Fruit fly (Drosophila melanogaster) whole organism, embryonic: ENCODE data around the gene CG31406.
"Not testable (repeated sequence)": the region's sequence is repeated elsewhere in the genome, so short reads cannot be mapped to it uniquely, and the experiment has no call there.

Experiments
- CG12155 ChIP-seq: fragments of 200-800 bp; sonication (Bioruptor generic); optimal IDR thresholded peaks from 3 replicates; lab custom pipeline; 2016; ENCODE audit warnings: missing biosample characterization, missing genetic modification characterization
- CG12299 ChIP-seq: fragments of 200-800 bp; sonication (Bioruptor generic); optimal IDR thresholded peaks from 2 replicates; lab custom pipeline; 2018; ENCODE audit warnings: missing biosample characterization, mild to moderate bottlenecking, missing genetic modification characterization
- CG12769 ChIP-seq: fragments of 200-800 bp; sonication (Bioruptor generic); optimal IDR thresholded peaks from 2 replicates; lab custom pipeline; 2019; ENCODE audit warnings: missing biosample characterization, mild to moderate bottlenecking, missing genetic modification characterization, moderate library complexity
- CG14441 ChIP-seq: fragments of 200-800 bp; sonication (Bioruptor generic); IDR thresholded peaks from 2 replicates; pipeline ENCODE4 v1.3.6; 2022; ENCODE audit warnings: missing biosample characterization, missing genetic modification characterization
- CG16779 ChIP-seq: fragments of 200-800 bp; sonication (Bioruptor generic); IDR thresholded peaks from 2 replicates; pipeline ENCODE4 v1.3.6; 2022; ENCODE audit warnings: missing biosample characterization, missing genetic modification characterization
- CG2120 ChIP-seq: fragments of 200-800 bp; sonication (Bioruptor generic); optimal IDR thresholded peaks from 3 replicates; lab custom pipeline; 2016; ENCODE audit warnings: missing biosample characterization, missing genetic modification characterization
- CG2678 ChIP-seq: fragments of 200-800 bp; sonication (Bioruptor generic); optimal IDR thresholded peaks from 3 replicates; lab custom pipeline; 2019; ENCODE audit warnings: missing biosample characterization, mild to moderate bottlenecking, missing genetic modification characterization, moderate library complexity
- CG7987 ChIP-seq: fragments of 200-800 bp; sonication (Bioruptor generic); optimal IDR thresholded peaks from 2 replicates; lab custom pipeline; 2018; ENCODE audit warnings: missing biosample characterization, mild to moderate bottlenecking, missing genetic modification characterization, moderate library complexity
- CG8281 ChIP-seq: fragments of 200-800 bp; sonication (Bioruptor generic); optimal IDR thresholded peaks from 2 replicates; lab custom pipeline; 2018; ENCODE audit warnings: missing biosample characterization, mild to moderate bottlenecking, missing genetic modification characterization, moderate library complexity
- CG9215 ChIP-seq: fragments of 200-800 bp; sonication (Bioruptor generic); IDR thresholded peaks from 2 replicates; pipeline ENCODE4 v1.3.6; 2022; ENCODE audit warnings: missing biosample characterization, missing genetic modification characterization
- CG9797 ChIP-seq: fragments of 200-800 bp; sonication (Bioruptor generic); optimal IDR thresholded peaks from 3 replicates; lab custom pipeline; 2018; ENCODE audit warnings: missing biosample characterization, mild to moderate bottlenecking, missing genetic modification characterization
- Camta ChIP-seq: fragments of 200-800 bp; sonication (Bioruptor generic); optimal IDR thresholded peaks from 2 replicates; lab custom pipeline; 2016; ENCODE audit warnings: missing biosample characterization, missing genetic modification characterization
- CoRest ChIP-seq: fragments of 200-800 bp; sonication (Bioruptor generic); optimal IDR thresholded peaks from 3 replicates; lab custom pipeline; 2018; ENCODE audit warnings: missing biosample characterization, mild to moderate bottlenecking, missing genetic modification characterization, moderate library complexity
- Eip74EF ChIP-seq, 2 experiments: fragments of 200-800 bp in 1 of 2; fragments of >200 bp in 1 of 2; sonication (Bioruptor generic) in 1 of 2; optimal IDR thresholded peaks; 2 replicates each; lab custom pipeline; 2017 to 2019; ENCODE audit warnings: missing biosample characterization in 2 of 2, missing genetic modification characterization in 2 of 2, mild to moderate bottlenecking in 1 of 2, moderate library complexity in 1 of 2
- Fer2 ChIP-seq: fragments of 200-800 bp; sonication (Bioruptor generic); optimal IDR thresholded peaks from 2 replicates; lab custom pipeline; 2018; ENCODE audit warnings: missing biosample characterization, mild to moderate bottlenecking, missing genetic modification characterization, moderate library complexity
- H15 ChIP-seq: fragments of 200-800 bp; sonication (Bioruptor generic); IDR thresholded peaks from 3 replicates; pipeline ENCODE4 v1.3.6; 2022; ENCODE audit warnings: missing biosample characterization, missing genetic modification characterization
- HLH3B ChIP-seq: fragments of 200-800 bp; sonication (Bioruptor generic); IDR thresholded peaks from 2 replicates; pipeline ENCODE4 v1.3.6; 2022; ENCODE audit warnings: missing biosample characterization, missing genetic modification characterization
- Hr51 ChIP-seq, 2 experiments: fragments of 200-800 bp; sonication (Bioruptor generic); optimal IDR thresholded peaks; 2 replicates in 1 of 2; 3 replicates in 1 of 2; lab custom pipeline; 2016 to 2018; ENCODE audit warnings: missing biosample characterization in 2 of 2, missing genetic modification characterization in 2 of 2, mild to moderate bottlenecking in 1 of 2, moderate library complexity in 1 of 2
- Lpt ChIP-seq: fragments of >200 bp; optimal IDR thresholded peaks from 2 replicates; lab custom pipeline; 2018; ENCODE audit warnings: missing biosample characterization, missing genetic modification characterization
- NfI ChIP-seq: fragments of 200-800 bp; sonication (Bioruptor generic); optimal IDR thresholded peaks from 3 replicates; lab custom pipeline; 2018; ENCODE audit warnings: missing biosample characterization, mild to moderate bottlenecking, missing genetic modification characterization, moderate library complexity
- Poxn ChIP-seq: fragments of 200-800 bp; sonication (Bioruptor generic); IDR thresholded peaks from 2 replicates; pipeline ENCODE4 v1.3.6; 2022; ENCODE audit warnings: missing biosample characterization, missing genetic modification characterization
- Trl ChIP-seq, 3 experiments: fragments of >200 bp in 2 of 3; fragments of 200-800 bp in 1 of 3; sonication (Bioruptor generic) in 1 of 3; optimal IDR thresholded peaks; 2 replicates in 1 of 3; 3 replicates in 2 of 3; lab custom pipeline; 2016 to 2017; ENCODE audit warnings: missing biosample characterization in 1 of 3, missing genetic modification characterization in 1 of 3
- Xbp1 ChIP-seq: fragments of 200-800 bp; sonication (Bioruptor generic); optimal IDR thresholded peaks from 3 replicates; lab custom pipeline; 2016; ENCODE audit warnings: missing biosample characterization, mild to moderate bottlenecking, missing genetic modification characterization
- ase ChIP-seq: fragments of 200-800 bp; sonication (Bioruptor generic); IDR thresholded peaks from 3 replicates; pipeline ENCODE4 v1.3.6; 2022; ENCODE audit warnings: missing biosample characterization, missing genetic modification characterization
- bowl ChIP-seq: fragments of 200-800 bp; sonication (Bioruptor generic); IDR thresholded peaks from 2 replicates; pipeline ENCODE4 v1.3.6; 2022; ENCODE audit warnings: missing biosample characterization, missing genetic modification characterization
- cwo ChIP-seq: fragments of 200-800 bp; sonication (Bioruptor generic); optimal IDR thresholded peaks from 3 replicates; lab custom pipeline; 2017; ENCODE audit warnings: missing biosample characterization, missing genetic modification characterization, mild to moderate bottlenecking, moderate library complexity, missing genetic modification reagents
- dan ChIP-seq: fragments of 200-800 bp; sonication (Bioruptor generic); IDR thresholded peaks from 2 replicates; pipeline ENCODE4 v1.3.6; 2022; ENCODE audit warnings: missing biosample characterization, missing genetic modification characterization
- dmrt99B ChIP-seq: fragments of 200-800 bp; sonication (Bioruptor generic); optimal IDR thresholded peaks from 2 replicates; lab custom pipeline; 2018; ENCODE audit warnings: missing biosample characterization, mild to moderate bottlenecking, missing genetic modification characterization, moderate library complexity
- fd3F ChIP-seq: fragments of 200-800 bp; sonication (Bioruptor generic); optimal IDR thresholded peaks from 2 replicates; lab custom pipeline; 2018; ENCODE audit warnings: missing biosample characterization, mild to moderate bottlenecking, missing genetic modification characterization, moderate library complexity
- gem ChIP-seq: fragments of 200-800 bp; sonication (Bioruptor generic); optimal IDR thresholded peaks from 2 replicates; lab custom pipeline; 2019; ENCODE audit warnings: missing biosample characterization, mild to moderate bottlenecking, missing genetic modification characterization, moderate library complexity
- grau ChIP-seq: fragments of 200-800 bp; optimal IDR thresholded peaks from 3 replicates; lab custom pipeline; 2019; ENCODE audit warnings: missing biosample characterization, mild to moderate bottlenecking, missing genetic modification characterization, moderate library complexity
- ind ChIP-seq: fragments of 200-800 bp; sonication (Bioruptor generic); optimal IDR thresholded peaks from 3 replicates; lab custom pipeline; 2016; ENCODE audit warnings: missing biosample characterization, missing genetic modification characterization
- insv ChIP-seq, 2 experiments: fragments of 200-800 bp; sonication (Bioruptor generic); optimal IDR thresholded peaks; 3 replicates each; lab custom pipeline; 2016 to 2018; ENCODE audit warnings: missing biosample characterization in 2 of 2, missing genetic modification characterization in 2 of 2
- lilli ChIP-seq: fragments of 200-800 bp; sonication (Bioruptor generic); optimal IDR thresholded peaks from 3 replicates; lab custom pipeline; 2016; ENCODE audit warnings: missing biosample characterization, missing genetic modification characterization
- nom ChIP-seq: fragments of 200-800 bp; sonication (Bioruptor generic); optimal IDR thresholded peaks from 2 replicates; lab custom pipeline; 2017; ENCODE audit warnings: missing biosample characterization, missing genetic modification characterization, mild to moderate bottlenecking, moderate library complexity, missing genetic modification reagents
- pnt ChIP-seq: fragments of 200-800 bp; sonication (Bioruptor generic); optimal IDR thresholded peaks from 3 replicates; lab custom pipeline; 2016; ENCODE audit warnings: missing biosample characterization, missing genetic modification characterization
- prd ChIP-seq, 3 experiments: fragments of >200 bp in 2 of 3; fragments of 200-800 bp in 1 of 3; sonication (Bioruptor generic) in 1 of 3; optimal IDR thresholded peaks in 2 of 3; IDR thresholded peaks in 1 of 3; 2 replicates in 2 of 3; 3 replicates in 1 of 3; pipeline versions ENCODE4 v1.3.6 to Lab custom; 2017 to 2022; ENCODE audit warnings: missing biosample characterization in 1 of 3, missing genetic modification characterization in 1 of 3
- scrt ChIP-seq: fragments of 200-800 bp; sonication (Bioruptor generic); optimal IDR thresholded peaks from 2 replicates; lab custom pipeline; 2018; ENCODE audit warnings: missing biosample characterization, mild to moderate bottlenecking, missing genetic modification characterization, moderate library complexity
- sd ChIP-seq: fragments of 200-800 bp; sonication (Bioruptor generic); optimal IDR thresholded peaks from 3 replicates; lab custom pipeline; 2018; ENCODE audit warnings: missing biosample characterization, mild to moderate bottlenecking, missing genetic modification characterization, moderate library complexity
- ttk ChIP-seq: fragments of 200-800 bp; sonication (Bioruptor generic); IDR thresholded peaks from 2 replicates; pipeline ENCODE4 v2.1.2; 2022; ENCODE audit warnings: missing biosample characterization, missing genetic modification characterization

Gene CG31406

dm6 chr3R:10380025-10380424, 31.5 kb downstream of the CG31406 start (continued):
- TF ChIP-seq grau (tag; lab: Kevin White, UChicago) (peak; percentile 86), CG12769 (peak; percentile 4), CG12155 (GFP tag; lab: Kevin White, UChicago) (peak; percentile 4), prd (optimal IDR thresholded peaks at IDR 0.05; lab: Kevin White, UChicago) (no peak), prd (GFP tag; IDR thresholded peaks at IDR 0.05; lab: Robert Waterston, UW) (no peak), CG2120 (peak; percentile 70), dan (no peak), Lpt (GFP tag; lab: Kevin White, UChicago) (no peak), lilli (GFP tag; lab: Kevin White, UChicago) (peak; percentile 19), Hr51 (GFP tag; optimal IDR thresholded peaks at IDR 0.05; lab: Kevin White, UChicago) (peak in 1 of 2 experiments; percentile 18), Camta (no peak), CoRest (tag; lab: Kevin White, UChicago) (peak; percentile 16), pnt (GFP tag; lab: Kevin White, UChicago) (no peak), NfI (GFP tag; lab: Kevin White, UChicago) (no peak), fd3F (peak; percentile 21)

DNA sequence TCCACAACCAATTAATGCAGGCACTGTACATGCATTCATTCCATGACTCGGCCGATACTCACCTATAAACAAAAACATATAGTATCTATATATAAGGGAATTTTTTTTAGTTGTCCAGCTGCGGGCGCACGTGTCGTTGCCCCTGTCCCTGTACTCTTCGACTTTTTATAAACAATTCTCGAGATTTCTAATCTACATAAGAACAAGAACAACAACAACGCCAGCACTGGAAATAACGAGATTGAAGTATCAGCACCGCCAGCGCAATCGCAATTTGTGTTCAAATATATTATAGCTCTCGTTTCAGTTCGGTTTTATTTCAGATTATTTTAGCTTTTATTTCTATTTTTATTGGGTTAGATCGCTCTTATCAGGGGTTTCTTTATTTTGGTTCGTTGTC, 32.4 kb downstream of the CG31406 start:
- peak; percentile 98 for TF ChIP-seq cwo (GFP tag; lab: Kevin White, UChicago)
- TF ChIP-seq gem = peak; percentile 7

- TF ChIP-seq gem (peak; percentile 16), cwo (GFP tag; lab: Kevin White, UChicago) (peak; percentile 100)
Observed at dm6 chr3R:10384474-10384873, 35.9 kb downstream of the CG31406 start.

- TF ChIP-seq Trl (optimal IDR thresholded peaks at IDR 0.05; lab: Kevin White, UChicago) = peak; percentile 8 to 54
- TF ChIP-seq Trl (GFP tag; optimal IDR thresholded peaks at IDR 0.05; lab: Kevin White, UChicago) = not testable (repeated sequence)
- TF ChIP-seq sd (tag; lab: Kevin White, UChicago) = peak; percentile 8
- TF ChIP-seq scrt (GFP tag; lab: Kevin White, UChicago) = peak; percentile 2
- TF ChIP-seq CG7987 (GFP tag; lab: Kevin White, UChicago) = peak; percentile 10
- peak; percentile 98 for TF ChIP-seq cwo (GFP tag; lab: Kevin White, UChicago)
Observed at dm6 chr3R:10386945-10387344, 38.4 kb downstream of the CG31406 start.

DNA sequence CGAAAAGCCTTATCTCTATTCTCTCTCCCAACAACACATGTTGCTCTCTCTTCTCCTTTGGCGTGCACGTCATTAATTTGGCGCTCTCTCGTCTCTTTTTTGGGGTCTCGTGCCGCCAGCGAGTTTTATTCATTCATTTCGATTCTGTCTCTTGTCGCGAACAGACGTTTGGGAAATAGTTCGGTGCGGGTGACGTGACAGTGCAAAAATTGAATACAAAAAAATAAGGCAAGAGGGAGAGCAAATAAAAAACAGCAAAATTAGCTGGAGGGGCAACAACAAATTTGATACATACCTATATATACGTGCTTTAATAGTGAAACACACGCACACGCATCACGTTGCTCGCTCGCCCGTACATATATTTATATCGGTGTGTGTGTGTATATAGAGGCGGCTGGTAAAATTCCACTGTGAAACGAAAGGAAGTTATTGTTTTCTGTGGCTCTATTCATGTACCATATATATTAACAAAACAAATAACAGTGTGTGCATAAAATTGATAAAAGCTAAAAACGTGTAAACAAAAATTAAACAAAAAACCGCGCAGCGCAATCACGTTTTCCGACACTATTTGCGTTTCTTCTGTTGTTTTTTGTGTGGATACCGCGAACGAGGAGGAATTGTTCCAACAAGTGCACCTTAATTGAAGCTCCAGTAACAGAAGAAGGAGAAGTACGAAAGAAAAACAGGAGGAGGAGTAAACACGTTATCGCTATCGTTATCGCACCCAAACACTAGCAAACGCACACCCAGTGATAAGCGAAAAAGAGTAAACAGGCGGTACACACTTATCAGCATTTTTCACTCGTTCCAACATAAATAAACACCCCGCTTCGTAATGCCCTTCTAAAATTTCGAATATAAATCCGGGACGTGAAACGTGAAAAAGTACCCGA, 39.8 kb downstream of the CG31406 start, which contains the start of gene cwo:
Gene cwo, plus strand, starts transcription at position 131 of the 899 bp plus-strand sequence.
- TF ChIP-seq dmrt99B (no peak), CG8281 (no peak), prd (optimal IDR thresholded peaks at IDR 0.05; lab: Kevin White, UChicago) (no peak), prd (GFP tag; IDR thresholded peaks at IDR 0.05; lab: Robert Waterston, UW) (no peak), bowl (no peak), ase (no peak), Eip74EF (GFP tag; optimal IDR thresholded peaks at IDR 0.05; lab: Kevin White, UChicago) (peak in 1 of 2 experiments; percentile 20), CG9797 (GFP tag; lab: Kevin White, UChicago) (no peak), Xbp1 (GFP tag; lab: Kevin White, UChicago) (peak; percentile 26), Poxn (no peak), insv (GFP tag; optimal IDR thresholded peaks at IDR 0.05; lab: Kevin White, UChicago) (no peak), CG12299 (peak; percentile 0), ind (no peak), CG16779 (GFP tag; lab: Robert Waterston, UW) (no peak), Fer2 (tag; lab: Kevin White, UChicago) (no peak), CG9215 (GFP tag; lab: Robert Waterston, UW) (no peak), HLH3B (GFP tag; lab: Robert Waterston, UW) (no peak), CG2678 (tag; lab: Kevin White, UChicago) (peak; percentile 39), H15 (GFP tag; lab: Robert Waterston, UW) (no peak), CG14441 (GFP tag; lab: Robert Waterston, UW) (no peak), ttk (GFP tag; lab: Robert Waterston, UW) (no peak), nom (GFP tag; lab: Kevin White, UChicago) (peak; percentile 8)
